Fruit fly (Drosophila melanogaster) whole organism, wandering third instar larva: ENCODE measurements around the gene Rpp14a.

Experiments used
- Dif ChIP-seq: fragments of 200-275, 200-300 bp; sonication (Bioruptor generic); optimal IDR thresholded peaks from 2 replicates; lab custom pipeline; 2018; ENCODE audit warnings: missing biosample characterization, missing genetic modification characterization; ENCODE audit not compliant: partially characterized antibody
- Mio ChIP-seq: sonication (Bioruptor generic); optimal IDR thresholded peaks from 2 replicates; lab custom pipeline; 2016; ENCODE audit warnings: missing biosample characterization, missing genetic modification characterization
- h ChIP-seq: fragments of 200-800 bp; sonication (Bioruptor generic); optimal IDR thresholded peaks from 3 replicates; lab custom pipeline; 2016; ENCODE audit warnings: missing biosample characterization, mild to moderate bottlenecking, missing genetic modification characterization

DNA sequence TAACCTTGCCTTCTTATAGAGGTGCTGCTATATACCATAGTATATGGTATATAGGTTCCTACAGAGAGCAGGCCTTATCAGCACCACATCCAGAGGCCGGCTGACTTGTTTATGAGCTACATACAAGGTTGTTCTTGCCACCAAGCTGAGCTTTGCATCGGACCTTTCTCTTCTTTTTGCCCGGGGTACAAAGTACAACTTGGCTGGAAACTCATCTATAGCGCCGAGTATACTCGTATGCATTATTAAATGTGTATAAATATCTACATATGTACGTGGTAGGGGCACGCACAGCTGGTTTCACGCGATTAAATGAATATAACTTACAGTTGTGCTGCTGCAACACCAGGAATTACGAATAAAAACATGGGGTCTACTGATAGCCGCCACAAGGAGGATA lies 42.8 kb upstream of the Rpp14a start:
- TF ChIP-seq Dif, result no peak
- no peak for TF ChIP-seq h (GFP tag; lab: Kevin White, UChicago)
- no peak for TF ChIP-seq Mio (GFP tag; lab: Kevin White, UChicago)
